Fruit fly (Drosophila melanogaster): ENCODE data around the gene CG10584.

- TF ChIP-seq Dll (optimal IDR thresholded peaks at IDR 0.05) (no peak), usp (GFP tag; optimal IDR thresholded peaks at IDR 0.05) (no peak), pan (optimal IDR thresholded peaks at IDR 0.05) (no peak), CG8478 (optimal IDR thresholded peaks at IDR 0.05) (no peak)
Measured at dm6 chr3L:21050068-21050736, 19.0 kb upstream of the CG10584 start.
